Worm (Caenorhabditis elegans): ENCODE results near the gene str-145.
A peak's percentile ranks its signal among the peaks of the same experiment; 100 is the strongest.

The str-145 gene

ce11 chrV:8129719-8130118, 31.6 kb upstream of the str-145 start:
- TF ChIP-seq lsy-2 (tag; optimal IDR thresholded peaks at IDR 0.05) = no peak
- no peak for TF ChIP-seq efl-1 (optimal IDR thresholded peaks at IDR 0.05)
- peak in 1 of 2 experiments; percentile 75 for TF ChIP-seq efl-1 (GFP tag; optimal IDR thresholded peaks at IDR 0.05 in 1 of 2)

DNA sequence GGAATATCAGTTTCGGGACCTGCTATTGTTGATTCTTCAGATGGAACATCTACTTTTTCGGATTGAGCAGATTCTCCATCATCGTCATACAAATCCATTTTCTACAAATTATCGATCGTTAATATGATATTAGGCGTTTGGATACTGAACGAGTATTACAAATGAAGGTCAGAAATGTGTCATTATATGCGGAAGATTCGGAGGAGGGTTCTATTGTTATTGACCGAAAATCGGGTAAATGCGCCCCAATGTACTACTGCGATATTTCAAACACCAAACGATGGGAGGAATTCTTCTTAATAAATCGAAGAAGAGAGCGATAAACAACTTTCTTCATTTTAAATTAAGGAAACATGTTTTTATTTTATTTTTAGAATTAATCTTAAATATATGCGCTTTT, 31.1 kb upstream of the str-145 start, which contains the start of gene spr-1:
spr-1 (minus strand) TSS at position 101 of the 400 bp plus-strand sequence.
- TF ChIP-seq nhr-20 (tag; optimal IDR thresholded peaks at IDR 0.05) = no peak
- no peak for TF ChIP-seq fkh-10 (GFP tag; optimal IDR thresholded peaks at IDR 0.05)
- no peak for TF ChIP-seq F16B12.6 (tag; optimal IDR thresholded peaks at IDR 0.05)
- TF ChIP-seq elt-3 (tag; optimal IDR thresholded peaks at IDR 0.05) = peak in 1 of 6 experiments; percentile 48
- TF ChIP-seq pax-3 (tag; optimal IDR thresholded peaks at IDR 0.05) = no peak
- TF ChIP-seq dsc-1 (tag; optimal IDR thresholded peaks at IDR 0.05) = no peak
- TF ChIP-seq snu-23 (GFP tag; optimal IDR thresholded peaks at IDR 0.05) = no peak
- TF ChIP-seq unc-86 (tag; optimal IDR thresholded peaks at IDR 0.05) = no peak
- no peak for TF ChIP-seq nhr-12 (tag; optimal IDR thresholded peaks at IDR 0.05)
- TF ChIP-seq ceh-88 (GFP tag; IDR thresholded peaks at IDR 0.05) = no peak
- no peak for TF ChIP-seq nhr-237 (tag; optimal IDR thresholded peaks at IDR 0.05)
- TF ChIP-seq ztf-11 (tag; optimal IDR thresholded peaks at IDR 0.05) = no peak
- peak; percentile 30 for TF ChIP-seq blmp-1 (tag; optimal IDR thresholded peaks at IDR 0.05)
- no peak for TF ChIP-seq nhr-90 (tag; optimal IDR thresholded peaks at IDR 0.05; ENCODE audit: poor library complexity)
- TF ChIP-seq hlh-4 (tag; optimal IDR thresholded peaks at IDR 0.05) = no peak
- no peak for TF ChIP-seq ceh-63 (GFP tag; optimal IDR thresholded peaks at IDR 0.05)
- no peak for TF ChIP-seq unc-98 (GFP tag; IDR thresholded peaks at IDR 0.05)
- TF ChIP-seq lin-39 (tag; optimal IDR thresholded peaks at IDR 0.05) = no peak
- TF ChIP-seq fkh-4 (tag; optimal IDR thresholded peaks at IDR 0.05; ENCODE audit: borderline replicate concordance) = no peak
- no peak for TF ChIP-seq ets-5 (GFP tag; IDR thresholded peaks at IDR 0.05)
- TF ChIP-seq elt-2 (tag; optimal IDR thresholded peaks at IDR 0.05) = no peak
- no peak for TF ChIP-seq C34B4.2 (tag; optimal IDR thresholded peaks at IDR 0.05)
- no peak for TF ChIP-seq efl-1 (optimal IDR thresholded peaks at IDR 0.05)
- TF ChIP-seq efl-1 (GFP tag; optimal IDR thresholded peaks at IDR 0.05 in 1 of 2) = peak in 1 of 2 experiments; percentile 11
- TF ChIP-seq nhr-85 (tag) = peak; percentile 57

ce11 chrV:8123384-8123783, 25.2 kb upstream of the str-145 start, which contains the start of gene D1014.5:
Gene D1014.5 (plus strand): TSS chrV:8123684.
- TF ChIP-seq fkh-10 (GFP tag; optimal IDR thresholded peaks at IDR 0.05) (no peak), nhr-12 (tag; optimal IDR thresholded peaks at IDR 0.05) (no peak), ceh-82 (tag; optimal IDR thresholded peaks at IDR 0.05) (no peak), lsy-2 (tag; optimal IDR thresholded peaks at IDR 0.05) (no peak), nhr-11 (tag; optimal IDR thresholded peaks at IDR 0.05) (no peak), skn-1 (tag; optimal IDR thresholded peaks at IDR 0.05) (no peak), nhr-47 (tag; optimal IDR thresholded peaks at IDR 0.05) (no peak), nhr-77 (tag; optimal IDR thresholded peaks at IDR 0.05) (no peak), elt-3 (tag; optimal IDR thresholded peaks at IDR 0.05) (no peak)

ce11 chrV:8120868-8121267, 22.7 kb upstream of the str-145 start, which contains the start of gene D1014.6:
Gene D1014.6 (plus strand): TSS chrV:8121168.
- TF ChIP-seq tlp-1 (tag; optimal IDR thresholded peaks at IDR 0.05) (no peak), mef-2 (tag; optimal IDR thresholded peaks at IDR 0.05) (no peak), rnt-1 (tag; optimal IDR thresholded peaks at IDR 0.05) (no peak), lin-15B (tag; optimal IDR thresholded peaks at IDR 0.05) (no peak), unc-30 (tag; optimal IDR thresholded peaks at IDR 0.05) (no peak), nhr-12 (tag; optimal IDR thresholded peaks at IDR 0.05) (no peak), dsc-1 (tag; optimal IDR thresholded peaks at IDR 0.05) (no peak), aha-1 (tag; optimal IDR thresholded peaks at IDR 0.05) (no peak), nhr-90 (tag; optimal IDR thresholded peaks at IDR 0.05; ENCODE audit: poor library complexity) (no peak), nhr-76 (tag; optimal IDR thresholded peaks at IDR 0.05) (no peak)
